Fruit fly (Drosophila melanogaster): Measurements from ENCODE around the gene sty.

The sty gene

DNA sequence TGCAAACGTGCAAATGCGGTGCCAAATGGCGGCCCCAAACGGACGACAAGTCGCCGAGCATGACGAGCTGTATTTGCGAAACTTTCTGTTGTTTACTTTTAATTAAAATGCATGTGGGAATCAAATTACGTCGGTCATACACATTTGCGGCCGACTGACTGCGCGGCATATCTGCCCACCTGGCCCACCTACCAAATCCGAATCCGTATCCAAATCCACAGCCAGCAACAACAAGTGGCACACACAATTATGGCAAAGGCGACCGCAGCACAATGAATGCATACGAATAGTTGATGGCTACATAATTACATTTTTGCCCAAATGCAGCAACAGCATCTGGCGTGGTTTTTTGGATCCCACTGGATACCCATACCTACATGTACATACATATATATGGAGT, 27.0 kb upstream of the sty start:
- TF ChIP-seq CG17801 (GFP tag; optimal IDR thresholded peaks at IDR 0.05; ENCODE audit: partially characterized antibody) = no peak

- TF ChIP-seq CG17801 (GFP tag; optimal IDR thresholded peaks at IDR 0.05; ENCODE audit: partially characterized antibody) = no peak
These were observed 25.7 kb upstream of the sty start for dm6 chr3L:3450410-3450809.

DNA sequence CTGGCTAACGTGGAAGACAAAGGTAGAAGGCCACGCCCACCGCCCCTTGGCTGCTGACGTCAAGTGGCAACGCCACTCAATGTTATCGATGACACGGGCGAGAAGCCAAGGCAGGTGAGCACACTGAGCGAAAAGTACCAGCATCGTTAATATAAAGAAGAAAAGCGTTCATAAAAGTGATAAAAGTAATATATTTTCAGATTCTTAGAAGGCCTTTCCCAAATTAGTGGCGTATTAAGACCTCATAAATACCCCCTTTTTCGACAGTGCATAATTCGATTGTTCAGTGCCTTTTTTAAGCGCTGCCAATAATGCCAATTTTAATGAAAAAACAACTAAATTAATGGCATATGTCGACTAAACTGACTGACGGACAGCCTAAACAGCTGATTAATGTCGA, 24.9 kb upstream of the sty start:
- no peak for TF ChIP-seq CG17801 (GFP tag; optimal IDR thresholded peaks at IDR 0.05; ENCODE audit: partially characterized antibody)

DNA sequence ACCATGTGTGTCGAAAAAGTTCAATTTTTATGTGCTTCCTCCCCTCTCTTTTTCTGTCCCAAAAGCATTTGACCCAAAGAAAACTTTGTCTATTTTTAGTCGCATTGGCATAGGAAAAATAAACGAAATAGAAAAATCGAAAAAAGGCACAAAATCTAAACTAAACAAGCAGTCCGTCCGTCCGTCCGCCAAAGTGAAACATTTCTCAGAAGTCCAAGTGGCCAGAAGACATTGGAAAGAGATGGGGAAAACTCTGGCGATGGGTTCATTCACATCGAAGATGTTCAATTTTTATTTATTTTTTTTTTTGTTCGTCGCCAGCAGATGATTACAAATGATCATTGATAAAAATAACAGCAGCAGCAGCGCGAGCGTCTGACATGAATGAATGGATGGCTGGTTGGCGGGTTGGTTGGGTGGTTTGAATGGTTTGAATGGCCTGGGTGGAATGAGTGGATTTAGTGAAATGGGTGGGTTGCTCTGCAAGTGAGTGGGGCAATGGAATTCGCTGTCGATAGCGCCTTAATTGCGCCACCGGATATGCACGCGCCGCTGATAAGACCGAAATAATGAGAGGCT, 23.3 kb upstream of the sty start:
- no peak for TF ChIP-seq CG17801 (GFP tag; optimal IDR thresholded peaks at IDR 0.05; ENCODE audit: partially characterized antibody)

- TF ChIP-seq CG17801 (GFP tag; optimal IDR thresholded peaks at IDR 0.05; ENCODE audit: partially characterized antibody) = no peak
These were observed 19.6 kb upstream of the sty start for dm6 chr3L:3444246-3444785.

- no peak for TF ChIP-seq CG17801 (GFP tag; optimal IDR thresholded peaks at IDR 0.05; ENCODE audit: partially characterized antibody)
These were observed 18.2 kb upstream of the sty start for dm6 chr3L:3442751-3443524.

DNA sequence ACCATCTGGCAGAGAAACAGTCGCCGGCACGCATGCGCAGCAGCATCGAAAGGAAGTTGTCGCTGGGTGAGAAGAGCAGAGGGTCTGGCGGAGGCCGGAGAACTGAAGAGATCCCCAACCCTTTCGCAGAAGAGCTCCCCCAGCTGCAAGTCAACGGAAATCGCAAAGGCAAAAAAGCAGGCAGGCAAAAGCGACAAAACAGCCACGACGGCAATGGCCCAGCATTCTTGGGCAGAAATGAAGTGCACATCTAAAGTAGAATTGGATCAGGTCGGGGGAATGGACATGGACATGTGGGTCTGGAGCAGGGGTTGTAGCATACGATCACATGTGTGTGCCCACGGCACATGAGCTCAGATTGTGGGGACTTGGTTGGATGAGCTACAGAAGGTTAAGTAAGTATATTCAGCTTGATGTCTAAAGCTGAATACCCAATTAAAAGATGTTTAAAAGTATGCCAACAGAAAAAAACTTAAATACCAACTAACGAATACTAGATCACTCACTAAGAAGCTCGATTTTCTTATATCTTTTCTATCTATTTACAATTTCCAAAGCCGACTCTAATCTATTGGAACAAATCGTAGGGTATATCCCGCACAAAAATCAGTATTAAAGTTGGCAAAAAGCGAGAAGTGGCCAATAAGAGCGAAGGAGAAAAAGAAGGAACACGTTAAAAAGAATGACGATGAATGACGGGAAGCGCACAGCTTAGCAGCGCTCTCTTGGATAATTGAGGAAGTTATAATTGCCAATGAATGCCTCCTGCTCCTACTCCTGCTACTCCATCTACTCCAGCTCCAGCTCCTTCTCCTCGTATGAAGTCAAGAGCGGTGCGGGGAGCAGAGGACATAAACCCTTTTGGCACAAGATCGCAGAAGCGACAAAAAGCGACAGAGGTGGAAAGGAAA, 17.3 kb upstream of the sty start:
- no peak for TF ChIP-seq CG17801 (GFP tag; optimal IDR thresholded peaks at IDR 0.05; ENCODE audit: partially characterized antibody)

dm6 chr3L:3440116-3440515, 15.4 kb upstream of the sty start:
- TF ChIP-seq CG17801 (GFP tag; optimal IDR thresholded peaks at IDR 0.05; ENCODE audit: partially characterized antibody) = no peak

dm6 chr3L:3439598-3439997, 14.9 kb upstream of the sty start:
- no peak for TF ChIP-seq CG17801 (GFP tag; optimal IDR thresholded peaks at IDR 0.05; ENCODE audit: partially characterized antibody)

DNA sequence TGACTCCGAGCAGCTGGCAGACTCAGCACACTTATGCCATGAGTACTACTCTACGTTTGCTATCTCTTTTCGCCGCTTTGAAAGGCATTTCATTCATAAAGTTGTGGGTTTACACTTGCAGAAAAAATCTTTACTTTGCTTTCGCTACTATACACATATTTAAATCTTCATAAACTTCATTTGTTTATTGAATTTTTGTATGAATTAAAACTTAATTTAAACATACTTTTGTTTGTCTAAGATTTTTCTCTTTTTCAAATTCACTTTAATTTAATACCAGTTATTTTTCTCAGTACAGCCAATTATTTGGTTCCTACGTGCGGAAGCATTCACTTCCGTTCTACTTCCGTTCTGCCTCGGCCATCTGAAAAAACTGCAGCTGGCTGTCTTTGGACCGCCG, 13.7 kb upstream of the sty start:
- TF ChIP-seq CG17801 (GFP tag; optimal IDR thresholded peaks at IDR 0.05; ENCODE audit: partially characterized antibody) = no peak

DNA sequence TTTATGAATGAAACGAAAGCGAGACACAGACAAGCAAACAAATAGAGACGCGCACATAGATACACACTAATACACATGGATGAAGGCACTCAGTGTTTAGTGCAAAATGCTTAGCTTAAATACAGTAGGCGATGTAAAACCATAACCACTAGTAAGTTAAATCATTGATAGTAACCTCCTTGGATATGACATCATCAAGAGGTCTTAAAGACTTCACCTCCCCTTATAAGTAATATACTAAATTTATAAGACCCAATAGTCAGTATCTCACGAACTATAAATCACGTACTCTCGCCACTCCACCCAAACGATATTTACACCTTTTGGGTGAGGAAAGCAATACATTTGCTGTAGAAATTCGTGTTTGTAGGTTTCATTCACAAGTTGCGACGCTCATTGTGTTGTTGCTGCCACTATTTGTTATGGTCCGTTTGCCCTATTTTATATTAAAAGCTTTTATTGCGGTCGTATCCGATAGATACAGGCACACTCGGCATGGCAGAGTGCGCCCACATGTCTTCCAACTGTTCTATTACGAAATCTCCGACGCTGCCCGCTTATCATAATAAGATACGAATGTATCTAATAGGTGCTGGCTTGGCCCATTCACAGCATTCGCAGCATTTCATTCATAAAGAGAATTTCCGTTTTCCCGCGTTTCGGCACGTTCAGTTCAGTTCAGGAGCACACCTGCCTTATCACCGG, 13.1 kb upstream of the sty start:
- TF ChIP-seq CG17801 (GFP tag; optimal IDR thresholded peaks at IDR 0.05; ENCODE audit: partially characterized antibody) = no peak

DNA sequence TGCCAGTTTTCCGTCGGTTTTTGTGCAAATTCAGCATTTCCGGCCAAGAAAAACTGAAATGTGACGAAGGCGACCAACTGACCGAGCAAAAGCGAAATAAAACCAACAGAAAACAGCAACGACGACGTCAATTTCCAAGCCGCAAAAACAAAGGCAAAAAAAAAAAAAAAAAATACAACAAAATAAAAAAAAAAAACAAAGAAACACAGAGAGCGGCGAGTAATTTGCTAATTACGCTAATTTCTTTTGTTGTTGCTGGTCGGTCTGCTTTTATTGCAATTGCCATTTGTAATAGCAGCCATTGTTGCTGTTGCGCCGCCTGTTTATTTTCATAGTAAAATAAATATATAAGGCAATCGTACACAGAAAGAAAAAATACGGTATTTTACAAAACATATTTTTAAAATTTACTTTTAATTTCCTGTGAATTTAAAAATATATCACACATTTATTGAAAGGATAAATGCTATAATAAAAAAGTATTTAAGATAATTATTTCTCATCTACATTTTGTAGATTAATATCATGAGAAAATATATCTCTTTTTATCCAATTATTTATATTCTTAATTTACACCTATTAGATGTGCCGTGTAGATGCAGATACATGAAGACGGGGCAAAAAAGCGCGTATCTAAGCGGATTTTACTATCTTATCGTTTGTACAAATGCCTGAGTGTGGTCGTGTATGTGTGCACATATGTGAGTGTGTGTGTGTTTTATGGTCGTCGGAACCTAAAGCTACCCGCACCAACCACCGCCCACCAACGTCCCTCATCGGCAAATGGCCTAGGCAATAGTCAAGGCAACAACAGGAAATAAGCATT, 12.3 kb upstream of the sty start:
- TF ChIP-seq CG17801 (GFP tag; optimal IDR thresholded peaks at IDR 0.05; ENCODE audit: partially characterized antibody) = peak; percentile 79

- no peak for TF ChIP-seq CG17801 (GFP tag; optimal IDR thresholded peaks at IDR 0.05; ENCODE audit: partially characterized antibody)
These were observed 11.0 kb upstream of the sty start for dm6 chr3L:3435531-3436309.

Data from ovary, adult (tissue).